Fruit fly (Drosophila melanogaster): ENCODE data around the gene Grx1.

Gene Grx1

dm6 chr3L:18865447-18866367, 3.3 kb upstream of the Grx1 start, which contains the start of gene CG14074:
TSS of gene CG14074 (plus strand) at chr3L:18866225.
- TF ChIP-seq CG34367 (tag; optimal IDR thresholded peaks at IDR 0.05) (no peak), CG8301 (tag; optimal IDR thresholded peaks at IDR 0.05) (no peak), fd96Ca (GFP tag; IDR thresholded peaks at IDR 0.05) (no peak), D1 (tag; optimal IDR thresholded peaks at IDR 0.05) (no peak), CG13204 (GFP tag; optimal IDR thresholded peaks at IDR 0.05) (no peak), CG12605 (GFP tag; IDR thresholded peaks at IDR 0.05) (no peak), CG32121 (GFP tag; IDR thresholded peaks at IDR 0.05) (no peak), Pif1B (GFP tag; optimal IDR thresholded peaks at IDR 0.05) (no peak), CG14655 (GFP tag; optimal IDR thresholded peaks at IDR 0.05) (no peak), CG10348 (GFP tag; IDR thresholded peaks at IDR 0.05) (no peak)

- TF ChIP-seq CG17806 (tag; optimal IDR thresholded peaks at IDR 0.05) (peak; percentile 83), CG12605 (GFP tag; IDR thresholded peaks at IDR 0.05) (peak; percentile 92), EcR (GFP tag; optimal IDR thresholded peaks at IDR 0.05) (no peak), CG32121 (GFP tag; IDR thresholded peaks at IDR 0.05) (peak; percentile 90), Ets98B (GFP tag; IDR thresholded peaks at IDR 0.05) (peak; percentile 96), CG9948 (tag; optimal IDR thresholded peaks at IDR 0.05) (peak; percentile 70), CG15710 (tag; optimal IDR thresholded peaks at IDR 0.05) (peak; percentile 75), Snoo (tag; optimal IDR thresholded peaks at IDR 0.05) (peak; percentile 81), CG8159 (tag; optimal IDR thresholded peaks at IDR 0.05) (peak; percentile 79), CG10348 (GFP tag; IDR thresholded peaks at IDR 0.05) (0 out of 2 replicates have a peak, but pooled peaks have one; percentile 26), CG13204 (GFP tag; optimal IDR thresholded peaks at IDR 0.05) (no peak), CG8301 (tag; optimal IDR thresholded peaks at IDR 0.05) (peak; percentile 80), fd96Ca (GFP tag; IDR thresholded peaks at IDR 0.05) (no peak; the same call in 2 of the 3 replicates), rn (GFP tag; IDR thresholded peaks at IDR 0.05) (no peak; the same call in 1 of the 2 replicates), CG4496 (GFP tag; IDR thresholded peaks at IDR 0.05) (peak; percentile 93), CG34367 (tag; optimal IDR thresholded peaks at IDR 0.05) (peak; percentile 70), Pif1B (GFP tag; optimal IDR thresholded peaks at IDR 0.05) (peak; percentile 82), gl (tag; optimal IDR thresholded peaks at IDR 0.05) (no peak), Pif1A (GFP tag; optimal IDR thresholded peaks at IDR 0.05) (peak; percentile 76), D1 (tag; optimal IDR thresholded peaks at IDR 0.05) (peak; percentile 46), CG14655 (GFP tag; optimal IDR thresholded peaks at IDR 0.05) (no peak)
Observed at dm6 chr3L:18867521-18867920, 1.5 kb upstream of the Grx1 start, which contains the start of gene Dysb. TSS of gene Dysb (plus strand) at chr3L:18867771.

DNA sequence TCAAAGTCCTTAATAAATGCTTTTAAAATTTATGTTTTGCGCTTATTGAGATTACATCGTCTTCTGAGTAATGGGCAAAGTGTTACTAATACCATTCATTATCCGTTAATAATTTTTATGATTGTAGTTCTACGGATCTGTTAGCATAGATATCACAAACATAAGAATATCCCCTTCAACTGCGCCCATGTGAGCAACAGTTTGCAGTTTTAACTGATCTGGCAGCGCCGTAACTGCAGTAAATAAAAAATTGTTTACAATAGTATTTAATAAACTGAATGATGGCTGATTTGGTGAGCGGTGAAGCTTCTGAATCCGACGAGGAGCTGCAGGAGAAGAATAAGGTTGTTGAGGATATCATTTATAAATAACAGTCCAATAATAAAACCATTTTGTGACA, 997 bp downstream of the Grx1 start, which contains the start of gene Blos3:
Blos3 (plus strand) TSS at position 198 of the 400 bp plus-strand sequence.
- TF ChIP-seq EcR (GFP tag; optimal IDR thresholded peaks at IDR 0.05) (no peak), CG4496 (GFP tag; IDR thresholded peaks at IDR 0.05) (peak; percentile 46; the same call in 2 of the 3 replicates), CG10348 (GFP tag; IDR thresholded peaks at IDR 0.05) (no peak), CG15710 (tag; optimal IDR thresholded peaks at IDR 0.05) (peak; percentile 24), CG9948 (tag; optimal IDR thresholded peaks at IDR 0.05) (peak; percentile 15), fd96Ca (GFP tag; IDR thresholded peaks at IDR 0.05) (peak; percentile 65; the same call in 2 of the 3 replicates), Ets98B (GFP tag; IDR thresholded peaks at IDR 0.05) (no peak; the same call in 1 of the 2 replicates), CG32121 (GFP tag; IDR thresholded peaks at IDR 0.05) (peak; percentile 63), CG17806 (tag; optimal IDR thresholded peaks at IDR 0.05) (peak; percentile 32)

DNA sequence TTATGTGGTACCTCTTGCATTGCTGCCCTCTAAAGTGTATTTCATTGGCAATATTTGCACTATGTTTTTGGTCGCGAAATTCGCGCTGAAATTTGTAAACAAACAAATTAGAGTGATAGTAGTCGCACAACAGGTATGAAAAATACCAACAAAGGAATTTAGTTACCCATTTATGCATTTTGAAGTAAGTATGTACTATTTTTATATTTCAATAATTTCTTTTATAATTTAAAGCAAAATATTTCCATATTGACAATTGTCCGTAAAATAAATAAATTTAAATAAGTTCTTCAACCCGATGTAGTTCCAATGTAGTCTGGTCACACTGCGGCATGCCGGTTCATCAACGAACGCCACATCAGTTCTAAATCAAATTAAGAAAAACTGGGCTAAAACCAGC, 3.4 kb downstream of the Grx1 start, which contains the start of the genes Rad9 and Uggt:
Rad9 (minus strand) TSS at position 114 of the 400 bp plus-strand sequence.
Uggt (plus strand) TSS at position 308 of the 400 bp plus-strand sequence.
- TF ChIP-seq CG4496 (GFP tag; IDR thresholded peaks at IDR 0.05): no peak
- no peak for TF ChIP-seq CG8301 (tag; optimal IDR thresholded peaks at IDR 0.05)
- no peak for TF ChIP-seq Pif1A (GFP tag; optimal IDR thresholded peaks at IDR 0.05)
- TF ChIP-seq CG15710 (tag; optimal IDR thresholded peaks at IDR 0.05): no peak
- TF ChIP-seq Ets98B (GFP tag; IDR thresholded peaks at IDR 0.05): no peak
- no peak for TF ChIP-seq CG12605 (GFP tag; IDR thresholded peaks at IDR 0.05)
- no peak for TF ChIP-seq EcR (GFP tag; optimal IDR thresholded peaks at IDR 0.05)
- no peak for TF ChIP-seq D1 (tag; optimal IDR thresholded peaks at IDR 0.05)
- TF ChIP-seq CG8159 (tag; optimal IDR thresholded peaks at IDR 0.05): no peak
- no peak for TF ChIP-seq CG14655 (GFP tag; optimal IDR thresholded peaks at IDR 0.05)

- TF ChIP-seq gl (tag; optimal IDR thresholded peaks at IDR 0.05) (no peak), EcR (GFP tag; optimal IDR thresholded peaks at IDR 0.05) (no peak), CG15710 (tag; optimal IDR thresholded peaks at IDR 0.05) (no peak), Snoo (tag; optimal IDR thresholded peaks at IDR 0.05) (no peak), Pif1B (GFP tag; optimal IDR thresholded peaks at IDR 0.05) (no peak), CG17806 (tag; optimal IDR thresholded peaks at IDR 0.05) (no peak), CG32121 (GFP tag; IDR thresholded peaks at IDR 0.05) (no peak), CG8301 (tag; optimal IDR thresholded peaks at IDR 0.05) (no peak), CG13204 (GFP tag; optimal IDR thresholded peaks at IDR 0.05) (no peak), fd96Ca (GFP tag; IDR thresholded peaks at IDR 0.05) (no peak), CG9948 (tag; optimal IDR thresholded peaks at IDR 0.05) (no peak), CG8159 (tag; optimal IDR thresholded peaks at IDR 0.05) (no peak), Pif1A (GFP tag; optimal IDR thresholded peaks at IDR 0.05) (no peak), CG34367 (tag; optimal IDR thresholded peaks at IDR 0.05) (no peak)
Observed at dm6 chr3L:18881613-18882012, 12.6 kb downstream of the Grx1 start.
